Worm (Caenorhabditis elegans) whole organism, young adult: ENCODE data around the gene T04F8.2.
A peak's percentile ranks its signal among the peaks of the same experiment; 100 is the strongest.

Source experiments
- B0035.1 ChIP-seq: sonication (generic microtip); optimal IDR thresholded peaks from 2 replicates; lab custom pipeline; 2016; ENCODE audit warnings: missing genetic modification characterization, mild to moderate bottlenecking, missing compliant biosample characterization, missing genotype, missing genetic modification reagents
- B0261.1 ChIP-seq: sonication (generic microtip); optimal IDR thresholded peaks from 2 replicates; lab custom pipeline; 2016; ENCODE audit warnings: mild to moderate bottlenecking, missing genetic modification characterization, moderate library complexity, missing compliant biosample characterization
- F52B5.7 ChIP-seq: sonication (generic microtip); optimal IDR thresholded peaks from 2 replicates; lab custom pipeline; 2016; ENCODE audit warnings: mild to moderate bottlenecking, missing genetic modification characterization, missing compliant biosample characterization
- ZK185.1 ChIP-seq: sonication (generic microtip); optimal IDR thresholded peaks from 2 replicates; lab custom pipeline; 2016; ENCODE audit warnings: mild to moderate bottlenecking, missing genetic modification characterization, missing compliant biosample characterization; ENCODE audit not compliant: poor library complexity, severe bottlenecking
- ama-1 ChIP-seq, 3 experiments: fragments of 150-350 bp in 1 of 3; sonication (generic microtip) in 2 of 3; optimal IDR thresholded peaks; 2 replicates each; lab custom pipeline; 2014 to 2018; ENCODE audit warnings: missing biosample characterization in 2 of 3, missing genetic modification characterization in 2 of 3, missing genetic modification reagents in 2 of 3
- atf-7 ChIP-seq: sonication (generic microtip); optimal IDR thresholded peaks from 2 replicates; lab custom pipeline; 2017; ENCODE audit warnings: mild to moderate bottlenecking, missing genetic modification characterization, missing compliant biosample characterization
- athp-1 ChIP-seq: sonication (generic microtip); optimal IDR thresholded peaks from 2 replicates; lab custom pipeline; 2017; ENCODE audit warnings: mild to moderate bottlenecking, missing genetic modification characterization, missing compliant biosample characterization
- cebp-1 ChIP-seq, 2 experiments: fragments of 200-800 bp in 1 of 2; sonication (Bioruptor generic) in 1 of 2; sonication (generic microtip) in 1 of 2; IDR thresholded peaks in 1 of 2; optimal IDR thresholded peaks in 1 of 2; 2 replicates each; pipeline versions ENCODE4 v1.3.6 to Lab custom; 2017 to 2022; ENCODE audit warnings: missing compliant biosample characterization in 2 of 2, missing genetic modification characterization in 2 of 2, mild to moderate bottlenecking in 1 of 2, missing genetic modification reagents in 1 of 2, moderate library complexity in 1 of 2
- ceh-27 ChIP-seq: fragments of 200-800 bp; sonication (Bioruptor generic); optimal IDR thresholded peaks from 2 replicates; lab custom pipeline; 2018; ENCODE audit warnings: mild to moderate bottlenecking, missing genetic modification characterization, moderate library complexity, missing compliant biosample characterization
- ceh-79 ChIP-seq: sonication (generic microtip); optimal IDR thresholded peaks from 2 replicates; lab custom pipeline; 2017; ENCODE audit warnings: mild to moderate bottlenecking, missing genetic modification characterization, missing compliant biosample characterization
- chd-7 ChIP-seq: sonication (generic microtip); optimal IDR thresholded peaks from 2 replicates; lab custom pipeline; 2016; ENCODE audit warnings: mild to moderate bottlenecking, missing genetic modification characterization, moderate library complexity, missing compliant biosample characterization
- ets-4 ChIP-seq: fragments of 200-800 bp; sonication (Bioruptor generic); optimal IDR thresholded peaks from 2 replicates; lab custom pipeline; 2018; ENCODE audit warnings: mild to moderate bottlenecking, missing genetic modification characterization, missing compliant biosample characterization
- fkh-3 ChIP-seq: sonication (generic microtip); optimal IDR thresholded peaks from 2 replicates; lab custom pipeline; 2016; ENCODE audit warnings: mild to moderate bottlenecking, missing genetic modification characterization, missing compliant biosample characterization
- hsf-1 ChIP-seq: fragments of 200-800 bp; sonication (Bioruptor generic); IDR thresholded peaks from 2 replicates; pipeline ENCODE4 v1.3.6; 2022; ENCODE audit warnings: missing genetic modification reagents, missing genetic modification characterization, missing compliant biosample characterization
- let-526 ChIP-seq: fragments of 200-800 bp; sonication (Bioruptor generic); IDR thresholded peaks from 2 replicates; pipeline ENCODE4 v1.3.6; 2022; ENCODE audit warnings: missing genetic modification reagents, missing genetic modification characterization, missing compliant biosample characterization
- let-607 ChIP-seq, 2 experiments: fragments of 200-800 bp in 1 of 2; sonication (Bioruptor generic) in 1 of 2; sonication (generic microtip) in 1 of 2; optimal IDR thresholded peaks; 2 replicates each; lab custom pipeline; 2016 to 2018; ENCODE audit warnings: mild to moderate bottlenecking in 2 of 2, missing compliant biosample characterization in 2 of 2, missing genetic modification characterization in 2 of 2, moderate library complexity in 2 of 2, missing genotype in 1 of 2
- lin-40 ChIP-seq: sonication (generic microtip); optimal IDR thresholded peaks from 2 replicates; lab custom pipeline; 2016; ENCODE audit warnings: missing genetic modification characterization, mild to moderate bottlenecking, missing compliant biosample characterization, missing genotype, missing genetic modification reagents
- madf-3 ChIP-seq: fragments of 200-800 bp; sonication (Bioruptor generic); IDR thresholded peaks from 2 replicates; pipeline ENCODE4 v1.3.6; 2022; ENCODE audit warnings: missing genetic modification reagents, missing genetic modification characterization, missing compliant biosample characterization
- mes-4 ChIP-seq: sonication (generic microtip); optimal IDR thresholded peaks from 2 replicates; lab custom pipeline; 2016; ENCODE audit warnings: missing genotype, missing genetic modification characterization, missing compliant biosample characterization
- mxl-1 ChIP-seq: sonication (generic microtip); optimal IDR thresholded peaks from 2 replicates; lab custom pipeline; 2016; ENCODE audit warnings: missing genetic modification characterization, missing compliant biosample characterization
- nfya-1 ChIP-seq: sonication (generic microtip); optimal IDR thresholded peaks from 2 replicates; lab custom pipeline; 2017; ENCODE audit warnings: antibody characterized with exemption, missing compliant biosample characterization, missing genetic modification characterization, borderline replicate concordance; ENCODE audit not compliant: insufficient read depth
- nhr-120 ChIP-seq: fragments of 200-800 bp; sonication (Bioruptor generic); IDR thresholded peaks from 2 replicates; pipeline ENCODE4 v1.3.6; 2022; ENCODE audit warnings: missing genetic modification characterization, missing compliant biosample characterization
- nhr-179 ChIP-seq: sonication (generic microtip); optimal IDR thresholded peaks from 2 replicates; lab custom pipeline; 2016; ENCODE audit warnings: mild to moderate bottlenecking, missing genetic modification characterization, missing compliant biosample characterization
- nhr-80 ChIP-seq: sonication (generic microtip); optimal IDR thresholded peaks from 2 replicates; lab custom pipeline; 2016; ENCODE audit warnings: missing genetic modification characterization, missing compliant biosample characterization
- pha-4 ChIP-seq: fragments of 150-350 bp; sonication (generic microtip); optimal IDR thresholded peaks from 2 replicates; lab custom pipeline; 2014; ENCODE audit warnings: missing biosample characterization, missing genetic modification reagents, missing genetic modification characterization
- sdz-38 ChIP-seq: sonication (generic microtip); optimal IDR thresholded peaks from 2 replicates; lab custom pipeline; 2016; ENCODE audit warnings: missing genotype, missing genetic modification characterization, missing compliant biosample characterization
- sea-2 ChIP-seq: fragments of 200-800 bp; sonication (Bioruptor generic); IDR thresholded peaks from 2 replicates; pipeline ENCODE4 v1.3.6; 2022; ENCODE audit warnings: missing genetic modification characterization, missing compliant biosample characterization
- snpc-3.4 ChIP-seq: sonication (generic microtip); optimal IDR thresholded peaks from 2 replicates; lab custom pipeline; 2017; ENCODE audit warnings: missing genetic modification characterization, mild to moderate bottlenecking, missing compliant biosample characterization, antibody characterized with exemption, moderate library complexity, missing genotype, missing genetic modification reagents
- snpc-4 ChIP-seq, 5 experiments: fragments of 150-350 bp in 1 of 5; sonication (generic microtip) in 4 of 5; optimal IDR thresholded peaks; 2 replicates each; lab custom pipeline; 2014 to 2018; ENCODE audit warnings: missing genetic modification characterization in 5 of 5, missing biosample characterization in 3 of 5, antibody characterized with exemption in 2 of 5, mild to moderate bottlenecking in 2 of 5, missing compliant biosample characterization in 2 of 5, missing genotype in 2 of 5, moderate library complexity in 2 of 5, missing genetic modification reagents in 1 of 5
- somi-1 ChIP-seq: fragments of 200-800 bp; sonication (Bioruptor generic); optimal IDR thresholded peaks from 2 replicates; lab custom pipeline; 2018; ENCODE audit warnings: mild to moderate bottlenecking, missing genetic modification characterization, missing compliant biosample characterization
- unc-62 ChIP-seq: fragments of 150-350 bp; optimal IDR thresholded peaks from 2 replicates; lab custom pipeline; 2014; ENCODE audit warnings: missing biosample characterization, missing genetic modification reagents, missing genetic modification characterization
- xnd-1 ChIP-seq: sonication (generic microtip); optimal IDR thresholded peaks from 2 replicates; lab custom pipeline; 2016; ENCODE audit warnings: missing genotype, missing genetic modification reagents, missing genetic modification characterization, missing compliant biosample characterization
- ztf-22 ChIP-seq: fragments of 200-800 bp; sonication (Bioruptor generic); optimal IDR thresholded peaks from 2 replicates; lab custom pipeline; 2018; ENCODE audit warnings: mild to moderate bottlenecking, missing genetic modification characterization, moderate library complexity, missing compliant biosample characterization
- ztf-28 ChIP-seq: fragments of 200-800 bp; sonication (Bioruptor generic); IDR thresholded peaks from 2 replicates; pipeline ENCODE4 v1.3.6; 2022; ENCODE audit warnings: missing genetic modification reagents, missing genetic modification characterization, missing compliant biosample characterization
- ztf-3 ChIP-seq: fragments of 200-800 bp; sonication (Bioruptor generic); optimal IDR thresholded peaks from 2 replicates; lab custom pipeline; 2018; ENCODE audit warnings: mild to moderate bottlenecking, missing genetic modification characterization, missing compliant biosample characterization

The T04F8.2 gene

ce11 chrX:11679211-11679977 is 23.0 kb upstream of the T04F8.2 start:
- TF ChIP-seq let-607 (tag; optimal IDR thresholded peaks at IDR 0.05; lab: Kevin White, UChicago) (peak; percentile 30 to 48), nhr-179 (tag; lab: Kevin White, UChicago) (no peak), ceh-27 (GFP tag; lab: Kevin White, UChicago) (no peak), B0261.1 (tag; lab: Kevin White, UChicago) (no peak), xnd-1 (tag; lab: Kevin White, UChicago) (no peak), snpc-4 (GFP tag; optimal IDR thresholded peaks at IDR 0.05; lab: Kevin White, UChicago) (no peak), snpc-4 (tag; optimal IDR thresholded peaks at IDR 0.05; lab: Kevin White, UChicago) (no peak), ZK185.1 (tag; lab: Kevin White, UChicago) (peak; percentile 24), nhr-120 (no peak), nhr-80 (tag; lab: Kevin White, UChicago) (peak; percentile 89), pha-4 (tag; lab: Kevin White, UChicago) (peak; percentile 59), F52B5.7 (no peak), mes-4 (no peak), ets-4 (peak; percentile 4), unc-62 (peak; percentile 19), madf-3 (GFP tag; lab: Robert Waterston, UW) (no peak), atf-7 (peak; percentile 45), lin-40 (tag; lab: Kevin White, UChicago) (no peak), ztf-3 (GFP tag; lab: Kevin White, UChicago) (no peak), hsf-1 (GFP tag; lab: Robert Waterston, UW) (no peak), cebp-1 (GFP tag; IDR thresholded peaks at IDR 0.05; lab: Robert Waterston, UW) (peak; percentile 25; the same call in 1 of the 2 replicates), cebp-1 (tag; optimal IDR thresholded peaks at IDR 0.05; lab: Kevin White, UChicago) (peak; percentile 64), ceh-79 (no peak)

DNA sequence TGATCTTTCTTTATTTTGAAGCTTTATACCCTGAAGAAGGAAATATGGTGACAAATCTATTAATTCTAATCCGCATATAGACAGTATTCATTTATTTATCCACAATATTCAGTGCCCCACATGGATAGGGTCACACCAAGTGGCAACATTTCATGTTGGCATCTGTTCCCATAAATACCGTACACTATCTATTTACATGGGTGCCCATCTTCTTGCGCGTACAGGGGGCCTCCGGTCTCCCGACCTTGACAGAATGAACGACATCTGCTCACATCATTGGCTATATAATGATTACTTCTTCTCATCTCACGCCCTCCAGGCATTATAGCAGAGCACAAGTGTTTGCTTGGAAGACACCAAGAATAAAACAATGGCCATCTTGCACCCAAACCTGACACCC is 19.2 kb upstream of the T04F8.2 start:
- TF ChIP-seq B0035.1 (tag; lab: Kevin White, UChicago): no peak
- no peak for TF ChIP-seq ztf-22
- no peak for TF ChIP-seq somi-1 (GFP tag; lab: Kevin White, UChicago)
- no peak for TF ChIP-seq snpc-3.4
- TF ChIP-seq cebp-1 (GFP tag; IDR thresholded peaks at IDR 0.05; lab: Robert Waterston, UW): no peak
- no peak for TF ChIP-seq cebp-1 (tag; optimal IDR thresholded peaks at IDR 0.05; lab: Kevin White, UChicago)
- TF ChIP-seq fkh-3 (tag; lab: Kevin White, UChicago): no peak
- no peak for TF ChIP-seq let-607 (tag; optimal IDR thresholded peaks at IDR 0.05; lab: Kevin White, UChicago)
- no peak for TF ChIP-seq chd-7
- TF ChIP-seq sdz-38: no peak
- TF ChIP-seq let-526 (GFP tag; lab: Robert Waterston, UW): no peak
- TF ChIP-seq athp-1 (tag; lab: Kevin White, UChicago): no peak
- TF ChIP-seq unc-62: no peak
- no peak for TF ChIP-seq nfya-1 (tag; lab: Kevin White, UChicago)
- TF ChIP-seq mxl-1: no peak
- TF ChIP-seq ztf-28 (GFP tag; lab: Robert Waterston, UW): no peak
- TF ChIP-seq ama-1 (optimal IDR thresholded peaks at IDR 0.05; lab: Kevin White, UChicago): no peak
- no peak for TF ChIP-seq ama-1 (GFP tag; optimal IDR thresholded peaks at IDR 0.05; lab: Kevin White, UChicago)
- no peak for TF ChIP-seq sea-2 (GFP tag; lab: Robert Waterston, UW)
- TF ChIP-seq, all 124 proteins: peak for 0
